Fruit fly (Drosophila melanogaster) whole organism, embryonic: ENCODE data around the gene CG7514.

Source experiments
- Bdp1 ChIP-seq: fragments of 200-800 bp; sonication (Bioruptor generic); optimal IDR thresholded peaks from 3 replicates; lab custom pipeline; 2016; ENCODE audit warnings: missing biosample characterization, missing genetic modification characterization
- CG10654 ChIP-seq: fragments of 200-800 bp; sonication (Bioruptor generic); optimal IDR thresholded peaks from 2 replicates; lab custom pipeline; 2016; ENCODE audit warnings: missing biosample characterization, missing genetic modification characterization
- CG11456 ChIP-seq: fragments of 200-800 bp; sonication (Bioruptor generic); IDR thresholded peaks from 3 replicates; pipeline ENCODE4 v1.3.6; 2022; ENCODE audit warnings: missing biosample characterization, missing genetic modification characterization
- CG15011 ChIP-seq: fragments of 200-800 bp; sonication (Bioruptor generic); optimal IDR thresholded peaks from 3 replicates; lab custom pipeline; 2018; ENCODE audit warnings: missing biosample characterization, mild to moderate bottlenecking, missing genetic modification characterization
- CG15269 ChIP-seq: fragments of 200-800 bp; sonication (Bioruptor generic); optimal IDR thresholded peaks from 2 replicates; lab custom pipeline; 2018; ENCODE audit warnings: missing biosample characterization, mild to moderate bottlenecking, missing genetic modification characterization, moderate library complexity
- CG15696 ChIP-seq: fragments of 200-800 bp; sonication (Bioruptor generic); optimal IDR thresholded peaks from 2 replicates; lab custom pipeline; 2019; ENCODE audit warnings: missing biosample characterization, mild to moderate bottlenecking, missing genetic modification characterization, moderate library complexity
- CG17328 ChIP-seq: fragments of 200-800 bp; sonication (Bioruptor generic); IDR thresholded peaks from 2 replicates; pipeline ENCODE4 v1.3.6; 2022; ENCODE audit warnings: missing biosample characterization, missing genetic modification characterization
- CG17568 ChIP-seq: fragments of 200-800 bp; sonication (Bioruptor generic); optimal IDR thresholded peaks from 2 replicates; lab custom pipeline; 2018; ENCODE audit warnings: missing biosample characterization, mild to moderate bottlenecking, missing genetic modification characterization, moderate library complexity
- CG2678 ChIP-seq: fragments of 200-800 bp; sonication (Bioruptor generic); optimal IDR thresholded peaks from 3 replicates; lab custom pipeline; 2019; ENCODE audit warnings: missing biosample characterization, mild to moderate bottlenecking, missing genetic modification characterization, moderate library complexity
- CG2889 ChIP-seq: fragments of 200-800 bp; sonication (Bioruptor generic); IDR thresholded peaks from 3 replicates; pipeline ENCODE4 v1.3.6; 2022; ENCODE audit warnings: missing biosample characterization, missing genetic modification characterization
- CG4328 ChIP-seq: fragments of 200-800 bp; sonication (Bioruptor generic); optimal IDR thresholded peaks from 3 replicates; lab custom pipeline; 2017; ENCODE audit warnings: missing biosample characterization, missing genetic modification reagents, missing genetic modification characterization
- CG5245 ChIP-seq: fragments of 200-800 bp; sonication (Bioruptor generic); optimal IDR thresholded peaks from 3 replicates; lab custom pipeline; 2016; ENCODE audit warnings: missing biosample characterization, missing genetic modification characterization
- CG6813 ChIP-seq: fragments of 200-800 bp; sonication (Bioruptor generic); optimal IDR thresholded peaks from 2 replicates; lab custom pipeline; 2017; ENCODE audit warnings: missing biosample characterization, missing genetic modification characterization, mild to moderate bottlenecking, moderate library complexity, missing genetic modification reagents
- CG7271 ChIP-seq: fragments of 200-800 bp; sonication (Bioruptor generic); optimal IDR thresholded peaks from 2 replicates; lab custom pipeline; 2018; ENCODE audit warnings: missing biosample characterization, mild to moderate bottlenecking, missing genetic modification characterization, moderate library complexity
- CG8765 ChIP-seq: fragments of 200-800 bp; sonication (Bioruptor generic); IDR thresholded peaks from 2 replicates; pipeline ENCODE4 v1.3.6; 2022; ENCODE audit warnings: missing biosample characterization, missing genetic modification characterization
- Camta ChIP-seq: fragments of 200-800 bp; sonication (Bioruptor generic); optimal IDR thresholded peaks from 2 replicates; lab custom pipeline; 2016; ENCODE audit warnings: missing biosample characterization, missing genetic modification characterization
- Deaf1 ChIP-seq: fragments of 200-800 bp; optimal IDR thresholded peaks from 3 replicates; lab custom pipeline; 2019; ENCODE audit warnings: missing biosample characterization, mild to moderate bottlenecking, missing genetic modification characterization, moderate library complexity
- Dfd ChIP-seq, 2 experiments: fragments of >200 bp; optimal IDR thresholded peaks; 2 replicates each; lab custom pipeline; 2017; ENCODE audit warnings: missing biosample characterization in 2 of 2, missing genetic modification characterization in 2 of 2
- Doc3 ChIP-seq: fragments of 200-800 bp; sonication (Bioruptor generic); IDR thresholded peaks from 3 replicates; pipeline ENCODE4 v1.3.6; 2022; ENCODE audit warnings: missing biosample characterization, missing genetic modification characterization; ENCODE audit not compliant: partially characterized antibody
- Hr39 ChIP-seq: fragments of >200 bp; optimal IDR thresholded peaks from 2 replicates; lab custom pipeline; 2017
- Hr78 ChIP-seq, 2 experiments: fragments of 200-800 bp in 1 of 2; fragments of >200 bp in 1 of 2; sonication (Bioruptor generic) in 1 of 2; optimal IDR thresholded peaks; 2 replicates each; lab custom pipeline; 2017 to 2019; ENCODE audit warnings: missing biosample characterization in 2 of 2, missing genetic modification characterization in 2 of 2, mild to moderate bottlenecking in 1 of 2, moderate library complexity in 1 of 2
- Lpt ChIP-seq: fragments of >200 bp; optimal IDR thresholded peaks from 2 replicates; lab custom pipeline; 2018; ENCODE audit warnings: missing biosample characterization, missing genetic modification characterization
- PHDP ChIP-seq: fragments of 200-800 bp; sonication (Bioruptor generic); optimal IDR thresholded peaks from 3 replicates; lab custom pipeline; 2018; ENCODE audit warnings: missing biosample characterization, mild to moderate bottlenecking, missing genetic modification characterization, moderate library complexity
- Ravus ChIP-seq: fragments of 200-800 bp; sonication (Bioruptor generic); IDR thresholded peaks from 2 replicates; pipeline ENCODE4 v1.3.6; 2022; ENCODE audit warnings: missing biosample characterization, missing genetic modification characterization
- Xrp1 ChIP-seq: fragments of 200-800 bp; sonication (Bioruptor generic); IDR thresholded peaks from 2 replicates; pipeline ENCODE4 v1.3.6; 2022; ENCODE audit warnings: missing biosample characterization, missing genetic modification characterization
- caup ChIP-seq: fragments of 200-800 bp; sonication (Bioruptor generic); optimal IDR thresholded peaks from 3 replicates; lab custom pipeline; 2017; ENCODE audit warnings: missing biosample characterization, mild to moderate bottlenecking, missing genetic modification characterization, moderate library complexity; ENCODE audit not compliant: severe bottlenecking
- cwo ChIP-seq: fragments of 200-800 bp; sonication (Bioruptor generic); optimal IDR thresholded peaks from 3 replicates; lab custom pipeline; 2017; ENCODE audit warnings: missing biosample characterization, missing genetic modification characterization, mild to moderate bottlenecking, moderate library complexity, missing genetic modification reagents
- lov ChIP-seq, 2 experiments: fragments of 200-800 bp in 1 of 2; fragments of >200 bp in 1 of 2; sonication (Bioruptor generic) in 1 of 2; IDR thresholded peaks in 1 of 2; optimal IDR thresholded peaks in 1 of 2; 2 replicates in 1 of 2; 3 replicates in 1 of 2; pipeline versions ENCODE4 v1.3.6 to Lab custom; 2017 to 2022; ENCODE audit warnings: missing biosample characterization in 1 of 2, missing genetic modification characterization in 1 of 2
- prd ChIP-seq, 3 experiments: fragments of >200 bp in 2 of 3; fragments of 200-800 bp in 1 of 3; sonication (Bioruptor generic) in 1 of 3; optimal IDR thresholded peaks in 2 of 3; IDR thresholded peaks in 1 of 3; 2 replicates in 2 of 3; 3 replicates in 1 of 3; pipeline versions ENCODE4 v1.3.6 to Lab custom; 2017 to 2022; ENCODE audit warnings: missing biosample characterization in 1 of 3, missing genetic modification characterization in 1 of 3
- pros ChIP-seq: fragments of 200-800 bp; sonication (Bioruptor generic); optimal IDR thresholded peaks from 3 replicates; lab custom pipeline; 2019; ENCODE audit warnings: missing biosample characterization, mild to moderate bottlenecking, missing genetic modification characterization, moderate library complexity
- sens ChIP-seq: fragments of 200-800 bp; sonication (Bioruptor generic); peaks from one replicate; lab custom pipeline; 2016; ENCODE audit warnings: missing biosample characterization, missing genetic modification characterization
- seq ChIP-seq: fragments of 200-800 bp; sonication (Bioruptor generic); IDR thresholded peaks from 2 replicates; pipeline ENCODE4 v1.3.6; 2022; ENCODE audit warnings: missing biosample characterization, missing genetic modification characterization
- trh ChIP-seq: fragments of 200-800 bp; sonication (Bioruptor generic); optimal IDR thresholded peaks from 2 replicates; lab custom pipeline; 2016; ENCODE audit warnings: missing biosample characterization, missing genetic modification characterization
- unc-4 ChIP-seq: fragments of 200-800 bp; sonication (Bioruptor generic); IDR thresholded peaks from 2 replicates; pipeline ENCODE4 v1.3.6; 2022; ENCODE audit warnings: missing biosample characterization, missing genetic modification characterization; ENCODE audit not compliant: partially characterized antibody
- zen ChIP-seq: fragments of 200-800 bp; sonication (Bioruptor generic); optimal IDR thresholded peaks from 3 replicates; lab custom pipeline; 2018; ENCODE audit warnings: missing biosample characterization, mild to moderate bottlenecking, missing genetic modification characterization, moderate library complexity

The CG7514 gene

DNA sequence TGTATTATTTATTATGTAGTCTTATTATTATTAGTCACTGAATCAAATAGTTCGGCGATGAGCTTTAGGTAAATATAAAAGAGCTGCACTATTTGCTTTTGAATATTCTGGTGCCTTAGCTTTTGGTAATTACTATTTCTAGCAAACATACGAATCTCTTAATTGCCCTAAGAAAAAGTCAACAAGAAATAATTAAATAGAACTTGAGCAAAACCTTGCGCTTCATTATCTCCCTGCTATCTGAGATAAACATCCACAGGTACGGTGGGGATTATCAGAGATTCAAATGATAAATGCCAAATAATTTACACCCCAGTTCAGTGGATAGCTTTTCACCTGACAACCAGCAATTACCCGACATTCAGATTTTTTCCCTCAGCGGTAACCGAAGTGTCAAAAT, 2.5 kb downstream of the CG7514 start:
- TF ChIP-seq sens (GFP tag; lab: Kevin White, UChicago) = peak; percentile 52
- no peak for TF ChIP-seq Lpt (GFP tag; lab: Kevin White, UChicago)
- TF ChIP-seq CG15269 (tag; lab: Kevin White, UChicago) = peak; percentile 17
- peak; percentile 16 for TF ChIP-seq PHDP
- TF ChIP-seq CG2678 (tag; lab: Kevin White, UChicago) = peak; percentile 8

DNA sequence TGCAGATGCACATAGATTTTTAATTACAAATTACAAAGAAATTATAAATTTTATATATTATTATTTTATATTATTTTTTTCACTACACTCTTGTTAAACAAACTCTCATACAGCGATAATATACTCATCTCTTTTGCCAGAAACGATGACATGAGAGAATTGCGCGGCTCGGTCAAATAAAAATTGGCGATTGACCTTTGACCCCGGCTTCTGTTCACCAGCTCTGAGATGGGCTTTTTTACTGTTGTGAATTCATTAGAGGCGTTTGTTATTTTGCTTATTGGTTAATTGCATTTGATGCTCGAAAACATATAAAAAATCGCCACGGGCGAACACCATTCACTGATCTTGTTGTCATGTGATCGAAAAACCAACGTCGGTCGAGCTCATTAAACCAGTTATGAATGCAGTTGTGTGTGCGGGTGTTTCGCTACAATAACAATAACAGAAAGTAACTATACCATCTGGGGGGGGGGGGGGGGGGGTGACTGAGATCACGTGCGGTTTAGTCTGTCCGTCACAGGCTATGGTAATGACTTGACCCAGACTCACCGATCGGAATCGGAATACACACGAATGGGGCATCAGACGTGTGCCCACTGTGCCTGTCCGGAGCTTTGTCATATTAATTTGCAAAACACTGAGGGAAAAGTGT, 3.8 kb downstream of the CG7514 start:
- no peak for TF ChIP-seq CG15011
- TF ChIP-seq Doc3 (GFP tag; lab: Robert Waterston, UW) = no peak
- no peak for TF ChIP-seq Ravus (GFP tag; lab: Robert Waterston, UW)
- TF ChIP-seq CG2678 (tag; lab: Kevin White, UChicago) = no peak
- TF ChIP-seq CG10654 (GFP tag; lab: Kevin White, UChicago) = no peak
- TF ChIP-seq Camta (GFP tag; lab: Kevin White, UChicago) = no peak
- no peak for TF ChIP-seq CG17328 (GFP tag; lab: Robert Waterston, UW)
- no peak for TF ChIP-seq CG6813 (GFP tag; lab: Kevin White, UChicago)
- peak; percentile 73 for TF ChIP-seq Hr39 (lab: Kevin White, UChicago)
- TF ChIP-seq CG4328 (GFP tag; lab: Kevin White, UChicago) = no peak
- no peak for TF ChIP-seq trh
- no peak for TF ChIP-seq caup (GFP tag; lab: Kevin White, UChicago)
- no peak for TF ChIP-seq Dfd (GFP tag; optimal IDR thresholded peaks at IDR 0.05; lab: Kevin White, UChicago)
- peak in 1 of 2 experiments; percentile 71 for TF ChIP-seq Hr78 (GFP tag; optimal IDR thresholded peaks at IDR 0.05; lab: Kevin White, UChicago)
- peak; percentile 64 for TF ChIP-seq cwo (GFP tag; lab: Kevin White, UChicago)
- TF ChIP-seq CG2889 = no peak
- no peak for TF ChIP-seq lov (optimal IDR thresholded peaks at IDR 0.05; lab: Kevin White, UChicago)
- no peak for TF ChIP-seq lov (GFP tag; IDR thresholded peaks at IDR 0.05; lab: Robert Waterston, UW)
- TF ChIP-seq Bdp1 (GFP tag; lab: Kevin White, UChicago) = no peak
- 0 out of 3 replicates have a peak, but pooled peaks have one; percentile 37 for TF ChIP-seq CG11456 (GFP tag; lab: Robert Waterston, UW)
- TF ChIP-seq CG8765 (GFP tag; lab: Robert Waterston, UW) = no peak

DNA sequence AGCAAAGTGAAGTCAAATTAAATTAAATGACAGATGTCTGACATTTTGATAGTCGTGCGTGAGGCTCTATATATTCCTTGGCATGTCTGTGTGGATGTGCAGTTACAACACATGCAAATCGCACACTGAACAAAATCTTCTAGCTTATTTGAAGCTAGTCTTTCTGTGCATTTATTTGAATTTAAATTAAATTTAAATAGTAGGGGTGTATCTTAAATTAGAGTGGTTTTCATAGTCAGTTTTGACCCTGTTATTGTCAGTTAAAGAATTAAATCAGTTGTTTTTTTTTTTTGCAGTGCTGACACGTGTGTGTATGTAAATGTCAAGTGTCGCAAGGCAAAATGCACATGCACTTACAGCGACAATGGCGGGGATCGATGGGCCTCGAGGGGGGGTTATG, 9.5 kb downstream of the CG7514 start:
- TF ChIP-seq zen = peak; percentile 68
- no peak for TF ChIP-seq CG15696
- no peak for TF ChIP-seq CG17568
- TF ChIP-seq prd (optimal IDR thresholded peaks at IDR 0.05; lab: Kevin White, UChicago) = no peak
- peak; percentile 56; the same call in 2 of the 3 replicates for TF ChIP-seq prd (GFP tag; IDR thresholded peaks at IDR 0.05; lab: Robert Waterston, UW)
- TF ChIP-seq Deaf1 (tag; lab: Kevin White, UChicago) = no peak
- no peak for TF ChIP-seq pros
- peak; percentile 8 for TF ChIP-seq CG7271 (tag; lab: Kevin White, UChicago)
- TF ChIP-seq seq (GFP tag; lab: Robert Waterston, UW) = no peak
- no peak for TF ChIP-seq unc-4
- no peak for TF ChIP-seq CG5245
- TF ChIP-seq Xrp1 = 0 out of 2 replicates have a peak, but pooled peaks have one; percentile 9
- TF ChIP-seq, all 482 proteins: peak for 4
